Fruit fly (Drosophila melanogaster) whole organism, embryonic: ENCODE data around the gene Scamp.

ENCODE experiments used
- ATbp ChIP-seq: fragments of 200-800 bp; sonication (Bioruptor generic); optimal IDR thresholded peaks from 2 replicates; lab custom pipeline; 2017; ENCODE audit warnings: missing biosample characterization, mild to moderate bottlenecking, missing genetic modification characterization, missing genetic modification reagents
- CG10267 ChIP-seq: fragments of 200-800 bp; sonication (Bioruptor generic); optimal IDR thresholded peaks from 2 replicates; lab custom pipeline; 2018; ENCODE audit warnings: missing biosample characterization, mild to moderate bottlenecking, missing genetic modification characterization, moderate library complexity
- CG11560 ChIP-seq: fragments of 200-800 bp; sonication (Bioruptor generic); IDR thresholded peaks from 3 replicates; pipeline ENCODE4 v1.3.6; 2022; ENCODE audit warnings: missing biosample characterization, missing genetic modification characterization
- CG14014 ChIP-seq: fragments of 200-800 bp; sonication (Bioruptor generic); IDR thresholded peaks from 2 replicates; pipeline ENCODE4 v1.3.6; 2022; ENCODE audit warnings: missing biosample characterization, missing genetic modification characterization
- CG15011 ChIP-seq: fragments of 200-800 bp; sonication (Bioruptor generic); optimal IDR thresholded peaks from 3 replicates; lab custom pipeline; 2018; ENCODE audit warnings: missing biosample characterization, mild to moderate bottlenecking, missing genetic modification characterization
- CG17186 ChIP-seq: fragments of 200-800 bp; sonication (Bioruptor generic); optimal IDR thresholded peaks from 3 replicates; lab custom pipeline; 2017; ENCODE audit warnings: missing biosample characterization, missing genetic modification reagents, missing genetic modification characterization
- CG17912 ChIP-seq: fragments of 200-800 bp; sonication (Bioruptor generic); optimal IDR thresholded peaks from 2 replicates; lab custom pipeline; 2018; ENCODE audit warnings: missing biosample characterization, mild to moderate bottlenecking, missing genetic modification characterization
- CG30431 ChIP-seq: fragments of 200-800 bp; sonication (Bioruptor generic); optimal IDR thresholded peaks from 2 replicates; lab custom pipeline; 2017; ENCODE audit warnings: missing biosample characterization, missing genetic modification characterization
- CG42726 ChIP-seq: fragments of 200-800 bp; sonication (Bioruptor generic); IDR thresholded peaks from 2 replicates; pipeline ENCODE4 v1.3.6; 2022; ENCODE audit warnings: missing biosample characterization, missing genetic modification characterization; ENCODE audit not compliant: partially characterized antibody
- CG6683 ChIP-seq: fragments of 200-800 bp; sonication (Bioruptor generic); optimal IDR thresholded peaks from 2 replicates; lab custom pipeline; 2017; ENCODE audit warnings: missing biosample characterization, mild to moderate bottlenecking, missing genetic modification characterization, missing genetic modification reagents
- CG8281 ChIP-seq: fragments of 200-800 bp; sonication (Bioruptor generic); optimal IDR thresholded peaks from 2 replicates; lab custom pipeline; 2018; ENCODE audit warnings: missing biosample characterization, mild to moderate bottlenecking, missing genetic modification characterization, moderate library complexity
- CG9797 ChIP-seq: fragments of 200-800 bp; sonication (Bioruptor generic); optimal IDR thresholded peaks from 3 replicates; lab custom pipeline; 2018; ENCODE audit warnings: missing biosample characterization, mild to moderate bottlenecking, missing genetic modification characterization
- Chrac-16 ChIP-seq: fragments of 200-800 bp; sonication (Bioruptor generic); optimal IDR thresholded peaks from 3 replicates; lab custom pipeline; 2016; ENCODE audit warnings: missing biosample characterization, missing genetic modification characterization
- D19A ChIP-seq: fragments of 200-800 bp; optimal IDR thresholded peaks from 3 replicates; lab custom pipeline; 2019; ENCODE audit warnings: missing biosample characterization, mild to moderate bottlenecking, missing genetic modification characterization, moderate library complexity
- Dbx ChIP-seq: fragments of 200-800 bp; sonication (Bioruptor generic); IDR thresholded peaks from 3 replicates; pipeline ENCODE4 v1.3.6; 2022; ENCODE audit warnings: missing biosample characterization, missing genetic modification characterization
- Dip2 ChIP-seq: fragments of 200-800 bp; sonication (Bioruptor generic); IDR thresholded peaks from 2 replicates; pipeline ENCODE4 v1.3.6; 2022; ENCODE audit warnings: missing biosample characterization, missing genetic modification characterization
- E2f2 ChIP-seq: fragments of 200-800 bp; sonication (Bioruptor generic); IDR thresholded peaks from 2 replicates; pipeline ENCODE4 v1.3.6; 2022; ENCODE audit warnings: missing biosample characterization, missing genetic modification characterization
- Lhr ChIP-seq: fragments of 200-800 bp; sonication (Bioruptor generic); optimal IDR thresholded peaks from 3 replicates; lab custom pipeline; 2017; ENCODE audit warnings: mild to moderate bottlenecking, missing biosample characterization, missing genetic modification reagents, missing genetic modification characterization
- Lim3 ChIP-seq: fragments of 200-800 bp; sonication (Bioruptor generic); IDR thresholded peaks from 2 replicates; pipeline ENCODE4 v1.3.6; 2022; ENCODE audit warnings: missing biosample characterization, missing genetic modification characterization
- Pdp1 ChIP-seq, 2 experiments: fragments of 200-800 bp; sonication (Bioruptor generic); optimal IDR thresholded peaks; 3 replicates each; lab custom pipeline; 2016; ENCODE audit warnings: missing biosample characterization in 2 of 2, missing genetic modification characterization in 2 of 2, mild to moderate bottlenecking in 1 of 2, moderate library complexity in 1 of 2
- Scr ChIP-seq: fragments of 200-800 bp; sonication (Bioruptor generic); IDR thresholded peaks from 2 replicates; pipeline ENCODE4 v1.3.6; 2022; ENCODE audit warnings: missing biosample characterization, missing genetic modification characterization; ENCODE audit not compliant: partially characterized antibody
- Sox100B ChIP-seq: fragments of 200-800 bp; sonication (Bioruptor generic); optimal IDR thresholded peaks from 3 replicates; lab custom pipeline; 2018; ENCODE audit warnings: missing biosample characterization, mild to moderate bottlenecking, missing genetic modification characterization
- Trl ChIP-seq, 3 experiments: fragments of >200 bp in 2 of 3; fragments of 200-800 bp in 1 of 3; sonication (Bioruptor generic) in 1 of 3; optimal IDR thresholded peaks; 2 replicates in 1 of 3; 3 replicates in 2 of 3; lab custom pipeline; 2016 to 2017; ENCODE audit warnings: missing biosample characterization in 1 of 3, missing genetic modification characterization in 1 of 3
- al ChIP-seq: fragments of 200-800 bp; sonication (Bioruptor generic); IDR thresholded peaks from 2 replicates; pipeline ENCODE4 v1.3.6; 2022; ENCODE audit warnings: missing biosample characterization, missing genetic modification characterization
- cad ChIP-seq: fragments of >200 bp; optimal IDR thresholded peaks from 2 replicates; lab custom pipeline; 2017; ENCODE audit warnings: missing biosample characterization, missing genetic modification characterization
- dm ChIP-seq: fragments of 200-800 bp; sonication (Bioruptor generic); optimal IDR thresholded peaks from 3 replicates; lab custom pipeline; 2016; ENCODE audit warnings: missing biosample characterization, missing genetic modification characterization
- dmrt99B ChIP-seq: fragments of 200-800 bp; sonication (Bioruptor generic); optimal IDR thresholded peaks from 2 replicates; lab custom pipeline; 2018; ENCODE audit warnings: missing biosample characterization, mild to moderate bottlenecking, missing genetic modification characterization, moderate library complexity
- fru ChIP-seq: fragments of >200 bp; optimal IDR thresholded peaks from 2 replicates; lab custom pipeline; 2017
- fu2 ChIP-seq: fragments of 200-800 bp; sonication (Bioruptor generic); optimal IDR thresholded peaks from 2 replicates; lab custom pipeline; 2016; ENCODE audit warnings: missing biosample characterization, missing genetic modification characterization
- hbn ChIP-seq: fragments of 200-800 bp; sonication (Bioruptor generic); IDR thresholded peaks from 2 replicates; pipeline ENCODE4 v1.3.6; 2022; ENCODE audit warnings: missing biosample characterization, missing genetic modification characterization; ENCODE audit not compliant: partially characterized antibody
- insv ChIP-seq, 2 experiments: fragments of 200-800 bp; sonication (Bioruptor generic); optimal IDR thresholded peaks; 3 replicates each; lab custom pipeline; 2016 to 2018; ENCODE audit warnings: missing biosample characterization in 2 of 2, missing genetic modification characterization in 2 of 2
- inv ChIP-seq: fragments of 200-800 bp; sonication (Bioruptor generic); IDR thresholded peaks from 2 replicates; pipeline ENCODE4 v1.3.6; 2022; ENCODE audit warnings: missing biosample characterization, missing genetic modification characterization; ENCODE audit not compliant: partially characterized antibody
- jing ChIP-seq: fragments of 200-800 bp; sonication (Bioruptor generic); optimal IDR thresholded peaks from 2 replicates; lab custom pipeline; 2018; ENCODE audit warnings: missing biosample characterization, mild to moderate bottlenecking, missing genetic modification characterization
- jumu ChIP-seq: fragments of 200-800 bp; sonication (Bioruptor generic); optimal IDR thresholded peaks from 3 replicates; lab custom pipeline; 2016; ENCODE audit warnings: missing biosample characterization, missing genetic modification characterization
- kni ChIP-seq: fragments of 200-800 bp; sonication (Bioruptor generic); optimal IDR thresholded peaks from 3 replicates; lab custom pipeline; 2017; ENCODE audit warnings: mild to moderate bottlenecking, missing biosample characterization, missing genetic modification reagents, missing genetic modification characterization
- mirr ChIP-seq: fragments of 200-800 bp; sonication (Bioruptor generic); optimal IDR thresholded peaks from 3 replicates; lab custom pipeline; 2018; ENCODE audit warnings: missing biosample characterization, mild to moderate bottlenecking, missing genetic modification characterization
- nerfin-1 ChIP-seq: fragments of 200-800 bp; sonication (Bioruptor generic); optimal IDR thresholded peaks from 3 replicates; lab custom pipeline; 2019; ENCODE audit warnings: missing biosample characterization, mild to moderate bottlenecking, missing genetic modification characterization, moderate library complexity
- nerfin-2 ChIP-seq: fragments of 200-800 bp; sonication (Bioruptor generic); IDR thresholded peaks from 2 replicates; pipeline ENCODE4 v1.3.6; 2022; ENCODE audit warnings: missing biosample characterization, missing genetic modification characterization; ENCODE audit not compliant: partially characterized antibody
- peb ChIP-seq: fragments of 200-800 bp; sonication (Bioruptor generic); IDR thresholded peaks from 2 replicates; pipeline ENCODE4 v1.3.6; 2022; ENCODE audit warnings: missing biosample characterization, missing genetic modification characterization
- pros ChIP-seq: fragments of 200-800 bp; sonication (Bioruptor generic); optimal IDR thresholded peaks from 3 replicates; lab custom pipeline; 2019; ENCODE audit warnings: missing biosample characterization, mild to moderate bottlenecking, missing genetic modification characterization, moderate library complexity
- sima ChIP-seq: fragments of 200-800 bp; sonication (Bioruptor generic); optimal IDR thresholded peaks from 2 replicates; lab custom pipeline; 2016; ENCODE audit warnings: missing biosample characterization, missing genetic modification characterization
- slp2 ChIP-seq: fragments of 200-800 bp; sonication (Bioruptor generic); optimal IDR thresholded peaks from 2 replicates; lab custom pipeline; 2016; ENCODE audit warnings: missing biosample characterization, missing genetic modification characterization
- so ChIP-seq: fragments of 200-800 bp; sonication (Bioruptor generic); IDR thresholded peaks from 3 replicates; pipeline ENCODE4 v1.3.6; 2022; ENCODE audit warnings: missing biosample characterization, missing genetic modification characterization
- sr ChIP-seq: fragments of 200-800 bp; sonication (Bioruptor generic); IDR thresholded peaks from 3 replicates; pipeline ENCODE4 v1.3.6; 2022; ENCODE audit warnings: missing biosample characterization, missing genetic modification characterization
- trem ChIP-seq: fragments of 200-800 bp; optimal IDR thresholded peaks from 3 replicates; lab custom pipeline; 2019; ENCODE audit warnings: missing biosample characterization, mild to moderate bottlenecking, missing genetic modification characterization, moderate library complexity
- zen2 ChIP-seq: fragments of 200-800 bp; sonication (Bioruptor generic); IDR thresholded peaks from 3 replicates; pipeline ENCODE4 v1.3.6; 2022; ENCODE audit warnings: missing biosample characterization, missing genetic modification characterization; ENCODE audit not compliant: partially characterized antibody

Scamp gene

DNA sequence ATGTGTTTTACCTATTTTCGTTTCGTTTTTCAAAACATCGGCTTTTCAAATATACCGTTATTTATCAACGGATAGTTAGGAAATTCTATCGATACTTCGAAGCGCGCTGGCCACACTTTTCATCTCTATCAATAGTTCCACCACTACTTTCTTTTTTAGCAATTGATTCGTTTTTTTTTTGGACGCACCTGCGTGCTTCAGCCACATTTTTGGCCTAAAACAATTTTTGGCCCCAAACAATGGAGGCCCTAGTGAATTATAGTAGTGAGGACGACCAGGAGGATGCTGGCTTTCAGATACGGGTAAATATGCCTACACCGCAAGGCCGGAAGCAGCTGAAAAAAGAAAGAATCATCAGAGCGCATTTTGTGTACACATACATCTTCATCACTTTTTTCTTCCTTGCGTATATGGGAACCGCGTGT is 32.6 kb upstream of the Scamp start, which contains the start of gene CG6340 (continued):
- TF ChIP-seq cad (GFP tag; lab: Kevin White, UChicago), result no peak
- TF ChIP-seq CG11560, result no peak
- TF ChIP-seq nerfin-1 (tag; lab: Kevin White, UChicago), result peak; percentile 24
- no peak for TF ChIP-seq CG14014
- no peak for TF ChIP-seq D19A (tag; lab: Kevin White, UChicago)
- no peak for TF ChIP-seq Pdp1 (GFP tag; optimal IDR thresholded peaks at IDR 0.05; lab: Kevin White, UChicago)
- peak; percentile 66; the same call in 2 of the 3 replicates for TF ChIP-seq zen2 (GFP tag; lab: Robert Waterston, UW)
- no peak for TF ChIP-seq Dbx (GFP tag; lab: Robert Waterston, UW)
- no peak for TF ChIP-seq mirr (GFP tag; lab: Kevin White, UChicago)
- TF ChIP-seq CG30431 (GFP tag; lab: Kevin White, UChicago), result no peak
- no peak for TF ChIP-seq so (GFP tag; lab: Robert Waterston, UW)
- TF ChIP-seq al, result no peak
- TF ChIP-seq E2f2, result peak; percentile 76
- TF ChIP-seq CG42726 (GFP tag; lab: Robert Waterston, UW), result peak; percentile 53; the same call in 1 of the 2 replicates
- no peak for TF ChIP-seq dmrt99B
- TF ChIP-seq jumu (GFP tag; lab: Kevin White, UChicago), result no peak
- TF ChIP-seq CG10267 (tag; lab: Kevin White, UChicago), result peak; percentile 19
- TF ChIP-seq ATbp (GFP tag; lab: Kevin White, UChicago), result no peak
- peak; percentile 61 for TF ChIP-seq hbn (GFP tag; lab: Robert Waterston, UW)
- no peak for TF ChIP-seq Lim3 (GFP tag; lab: Robert Waterston, UW)
- no peak for TF ChIP-seq CG15011 (GFP tag; lab: Kevin White, UChicago)
- no peak for TF ChIP-seq slp2 (GFP tag; lab: Kevin White, UChicago)
- TF ChIP-seq fru (lab: Kevin White, UChicago), result no peak
- TF ChIP-seq pros (GFP tag; lab: Kevin White, UChicago), result no peak
- TF ChIP-seq CG17186 (GFP tag; lab: Kevin White, UChicago), result peak; percentile 35
- no peak for TF ChIP-seq trem (tag; lab: Kevin White, UChicago)
- no peak for TF ChIP-seq CG17912 (GFP tag; lab: Kevin White, UChicago)
- TF ChIP-seq sr (GFP tag; lab: Robert Waterston, UW), result no peak
- TF ChIP-seq CG9797 (GFP tag; lab: Kevin White, UChicago), result peak; percentile 60
- no peak for TF ChIP-seq CG8281 (tag; lab: Kevin White, UChicago)
- no peak for TF ChIP-seq peb (GFP tag; lab: Robert Waterston, UW)
- TF ChIP-seq sima (GFP tag; lab: Kevin White, UChicago), result no peak
- TF ChIP-seq Lhr (GFP tag; lab: Kevin White, UChicago), result peak; percentile 22
- no peak for TF ChIP-seq kni (GFP tag; lab: Kevin White, UChicago)
- TF ChIP-seq Dip2 (GFP tag; lab: Robert Waterston, UW), result no peak
- no peak for TF ChIP-seq jing
- peak; percentile 7 for TF ChIP-seq dm (GFP tag; lab: Kevin White, UChicago)
- no peak for TF ChIP-seq insv (GFP tag; optimal IDR thresholded peaks at IDR 0.05; lab: Kevin White, UChicago)
- TF ChIP-seq nerfin-2 (GFP tag; lab: Robert Waterston, UW), result peak; percentile 62
- TF ChIP-seq fu2 (GFP tag; lab: Kevin White, UChicago), result no peak
- TF ChIP-seq Chrac-16 (GFP tag; lab: Kevin White, UChicago), result no peak
- no peak for TF ChIP-seq CG6683
- no peak for TF ChIP-seq Trl (optimal IDR thresholded peaks at IDR 0.05; lab: Kevin White, UChicago)
- no peak for TF ChIP-seq Trl (GFP tag; optimal IDR thresholded peaks at IDR 0.05; lab: Kevin White, UChicago)
- peak; percentile 75 for TF ChIP-seq Scr (GFP tag; lab: Robert Waterston, UW)
- peak; percentile 65; the same call in 1 of the 2 replicates for TF ChIP-seq inv (GFP tag; lab: Robert Waterston, UW)
- TF ChIP-seq Sox100B (GFP tag; lab: Kevin White, UChicago), result no peak
